Worm (Caenorhabditis elegans) whole organism, midembryonic: Measurements from ENCODE around the gene nhr-123.

Source experiments
- T22C8.4 ChIP-seq: fragments of 200-800 bp; sonication (Bioruptor generic); IDR thresholded peaks from 2 replicates; pipeline ENCODE4 v1.3.6; 2022; ENCODE audit warnings: missing genetic modification characterization, missing compliant biosample characterization
- flt-1 ChIP-seq: fragments of 200-800 bp; sonication (Bioruptor generic); IDR thresholded peaks from 2 replicates; pipeline ENCODE4 v1.3.6; 2022; ENCODE audit warnings: missing genetic modification characterization, missing compliant biosample characterization
- tab-1 ChIP-seq: fragments of 200-800 bp; sonication (Bioruptor generic); IDR thresholded peaks from 2 replicates; pipeline ENCODE4 v1.3.6; 2022; ENCODE audit warnings: missing genetic modification characterization, missing compliant biosample characterization
- ztf-23 ChIP-seq: fragments of 200-800 bp; sonication (Bioruptor generic); IDR thresholded peaks from 2 replicates; pipeline ENCODE4 v1.3.6; 2022; ENCODE audit warnings: missing genetic modification reagents, missing genetic modification characterization, missing compliant biosample characterization

DNA sequence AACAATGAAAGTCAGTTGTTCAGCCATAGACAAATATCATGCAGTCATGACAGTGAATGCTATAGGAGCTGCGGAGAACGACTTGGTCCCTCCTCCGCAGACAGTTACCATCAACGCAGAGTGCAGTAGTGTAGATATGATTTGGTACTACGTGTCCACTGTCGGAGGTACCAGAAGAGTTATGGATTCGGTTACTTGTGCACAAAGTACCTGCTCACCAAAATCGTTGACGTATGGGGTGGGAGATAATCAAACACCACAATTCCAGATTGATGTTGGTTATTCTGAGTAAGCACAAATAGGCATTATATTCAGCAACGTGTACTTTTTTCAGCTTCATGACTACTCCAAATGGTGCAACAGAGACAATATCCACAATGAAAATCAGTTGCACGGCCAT lies 18.3 kb upstream of the nhr-123 start:
- TF ChIP-seq flt-1 (GFP tag; lab: Robert Waterston, UW) (no peak), T22C8.4 (GFP tag; lab: Robert Waterston, UW) (no peak), tab-1 (GFP tag; lab: Robert Waterston, UW) (no peak), ztf-23 (GFP tag; lab: Robert Waterston, UW) (no peak)
